Worm (Caenorhabditis elegans) whole organism, L1 larva: ENCODE data around the gene srz-91.

Experiments used
- F16B12.6 ChIP-seq: fragments of 150-350 bp; optimal IDR thresholded peaks from 2 replicates; lab custom pipeline; 2014; ENCODE audit warnings: missing biosample characterization, missing genetic modification characterization
- ceh-82 ChIP-seq, 3 experiments: fragments of 150-350 bp in 1 of 3; sonication (generic microtip) in 2 of 3; optimal IDR thresholded peaks; 2 replicates each; lab custom pipeline; 2014 to 2017; ENCODE audit warnings: missing biosample characterization in 3 of 3, missing genetic modification characterization in 3 of 3
- fkh-8 ChIP-seq: sonication (generic microtip); optimal IDR thresholded peaks from 2 replicates; lab custom pipeline; 2016; ENCODE audit warnings: mild to moderate bottlenecking, missing genetic modification characterization, missing compliant biosample characterization
- fos-1 ChIP-seq: fragments of 150-350 bp; optimal IDR thresholded peaks from 2 replicates; lab custom pipeline; 2014; ENCODE audit warnings: missing biosample characterization, missing genetic modification characterization
- lin-35 ChIP-seq, 2 experiments: fragments of 150-350 bp; optimal IDR thresholded peaks; 2 replicates each; lab custom pipeline; 2014; ENCODE audit warnings: missing biosample characterization in 2 of 2, missing genetic modification characterization in 2 of 2, missing genetic modification reagents in 2 of 2
- nhr-28 ChIP-seq: fragments of 150-350 bp; optimal IDR thresholded peaks from 2 replicates; lab custom pipeline; 2014; ENCODE audit warnings: missing biosample characterization, missing genetic modification characterization
- nhr-71 ChIP-seq: sonication (generic microtip); optimal IDR thresholded peaks from 2 replicates; lab custom pipeline; 2016; ENCODE audit warnings: mild to moderate bottlenecking, missing genetic modification characterization, moderate library complexity, missing compliant biosample characterization
- nhr-76 ChIP-seq: sonication (generic microtip); optimal IDR thresholded peaks from 2 replicates; lab custom pipeline; 2017; ENCODE audit warnings: missing biosample characterization, missing genetic modification characterization
- nhr-77 ChIP-seq: fragments of 150-350 bp; optimal IDR thresholded peaks from 2 replicates; lab custom pipeline; 2014; ENCODE audit warnings: missing biosample characterization, missing genetic modification characterization
- snu-23 ChIP-seq: sonication (generic microtip); optimal IDR thresholded peaks from 2 replicates; lab custom pipeline; 2016; ENCODE audit warnings: missing genetic modification characterization, missing compliant biosample characterization
- swsn-7 ChIP-seq: sonication (generic microtip); optimal IDR thresholded peaks from 2 replicates; lab custom pipeline; 2016; ENCODE audit warnings: missing genetic modification characterization, missing compliant biosample characterization

DNA sequence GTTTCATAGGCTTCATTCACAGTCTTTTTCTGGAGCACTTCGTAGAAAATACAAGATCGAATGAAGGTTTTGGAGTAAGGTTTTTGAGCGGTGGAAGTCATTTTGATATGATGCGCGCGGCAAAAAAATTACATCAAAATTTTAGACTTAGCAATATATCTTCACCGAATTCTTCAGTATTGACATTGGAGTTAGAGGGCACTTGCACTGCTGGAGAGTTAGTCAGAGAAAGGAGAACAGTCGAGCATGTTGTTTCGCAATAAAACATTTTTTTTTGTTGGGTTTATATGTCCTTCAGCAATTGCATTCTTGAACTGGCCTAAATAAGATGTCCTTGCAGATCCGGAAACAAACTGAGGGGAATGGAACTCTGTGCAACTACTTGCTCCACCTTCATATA, 42.0 kb upstream of the srz-91 start, which contains the start of gene fbxa-171:
- TF ChIP-seq snu-23 = no peak
- TF ChIP-seq nhr-28 (tag; lab: Kevin White, UChicago) = no peak
- no peak for TF ChIP-seq F16B12.6
- TF ChIP-seq swsn-7 (tag; lab: Kevin White, UChicago) = no peak
- TF ChIP-seq nhr-71 (tag; lab: Kevin White, UChicago) = no peak
- no peak for TF ChIP-seq ceh-82 (tag; optimal IDR thresholded peaks at IDR 0.05; lab: Kevin White, UChicago)
- no peak for TF ChIP-seq fkh-8 (tag; lab: Kevin White, UChicago)
- no peak for TF ChIP-seq lin-35 (GFP tag; optimal IDR thresholded peaks at IDR 0.05; lab: Kevin White, UChicago)
- TF ChIP-seq nhr-77 = no peak
- no peak for TF ChIP-seq nhr-76 (tag; lab: Kevin White, UChicago)
- no peak for TF ChIP-seq fos-1 (tag; lab: Kevin White, UChicago)
